Fruit fly (Drosophila melanogaster) S2 (cell line): ENCODE data around the gene Aplip1.
A peak's percentile ranks its signal among the peaks of the same experiment; 100 is the strongest.

Experiments
- CG8478 ChIP-seq: fragments of >200 bp; optimal IDR thresholded peaks from 2 replicates; lab custom pipeline; 2018
- CTCF ChIP-seq, 2 experiments: fragments of >200 bp; optimal IDR thresholded peaks; 2 replicates each; lab custom pipeline; 2018

Aplip1 gene

DNA sequence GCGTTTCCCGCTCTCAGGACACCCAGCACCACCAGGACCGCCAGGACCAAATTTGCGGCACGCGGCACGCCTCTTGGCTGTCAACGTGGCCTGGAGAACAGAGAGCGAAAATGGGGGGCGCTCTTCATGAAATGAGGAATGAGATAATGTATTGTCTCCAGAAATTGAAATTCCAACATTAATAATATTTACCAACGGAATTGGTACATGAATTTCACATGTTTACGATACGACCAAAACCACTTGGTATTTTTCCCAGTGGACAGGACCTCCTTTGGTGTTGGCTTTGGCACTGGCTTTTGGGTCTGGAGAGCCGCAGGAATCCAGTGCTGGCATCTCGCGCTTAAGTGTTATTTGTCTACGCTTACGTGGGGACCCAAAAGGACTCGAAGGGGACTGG, 12.7 kb upstream of the Aplip1 start:
- no peak for TF ChIP-seq CG8478 (lab: Kevin White, UChicago)
- TF ChIP-seq CTCF (optimal IDR thresholded peaks at IDR 0.05; lab: Kevin White, UChicago): no peak

DNA sequence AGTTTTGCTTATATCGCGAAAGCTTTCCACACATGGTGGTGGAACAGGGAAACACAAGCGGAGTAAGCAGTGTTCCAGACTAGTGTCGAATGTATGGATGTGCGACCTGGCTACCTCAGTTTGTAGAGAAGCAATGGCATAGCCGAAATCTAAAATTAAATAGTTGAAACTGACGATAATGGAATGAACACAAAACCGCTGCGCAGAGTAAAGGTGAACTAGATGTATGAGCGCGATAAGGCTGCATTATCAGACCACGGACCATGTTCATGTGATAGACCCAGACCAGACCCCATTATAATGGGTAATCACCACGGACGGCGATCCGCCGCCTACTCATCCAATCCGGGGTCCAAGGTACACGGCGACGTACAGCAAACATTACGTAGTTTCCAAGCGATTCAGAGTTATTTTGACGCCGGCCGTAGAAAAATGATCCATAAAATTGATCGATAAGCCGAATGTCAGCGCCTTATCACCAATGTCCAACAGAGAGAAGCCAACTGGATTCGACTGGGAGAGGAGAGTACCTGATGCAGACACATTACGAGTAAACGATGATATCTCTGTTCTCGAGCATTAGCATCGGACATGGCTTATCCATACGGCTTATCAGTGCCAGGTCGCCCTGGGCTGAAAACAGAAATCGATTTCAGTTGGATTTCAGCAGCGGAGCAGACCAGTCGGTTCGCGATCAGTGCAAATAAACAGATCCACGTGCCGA, 7.0 kb upstream of the Aplip1 start, which contains the start of gene CG13912:
Gene CG13912 (plus strand): TSS at position 653 of the 724 bp plus-strand sequence.
- TF ChIP-seq CG8478 (lab: Kevin White, UChicago): no peak
- peak; percentile 49 to 53 for TF ChIP-seq CTCF (optimal IDR thresholded peaks at IDR 0.05; lab: Kevin White, UChicago)

DNA sequence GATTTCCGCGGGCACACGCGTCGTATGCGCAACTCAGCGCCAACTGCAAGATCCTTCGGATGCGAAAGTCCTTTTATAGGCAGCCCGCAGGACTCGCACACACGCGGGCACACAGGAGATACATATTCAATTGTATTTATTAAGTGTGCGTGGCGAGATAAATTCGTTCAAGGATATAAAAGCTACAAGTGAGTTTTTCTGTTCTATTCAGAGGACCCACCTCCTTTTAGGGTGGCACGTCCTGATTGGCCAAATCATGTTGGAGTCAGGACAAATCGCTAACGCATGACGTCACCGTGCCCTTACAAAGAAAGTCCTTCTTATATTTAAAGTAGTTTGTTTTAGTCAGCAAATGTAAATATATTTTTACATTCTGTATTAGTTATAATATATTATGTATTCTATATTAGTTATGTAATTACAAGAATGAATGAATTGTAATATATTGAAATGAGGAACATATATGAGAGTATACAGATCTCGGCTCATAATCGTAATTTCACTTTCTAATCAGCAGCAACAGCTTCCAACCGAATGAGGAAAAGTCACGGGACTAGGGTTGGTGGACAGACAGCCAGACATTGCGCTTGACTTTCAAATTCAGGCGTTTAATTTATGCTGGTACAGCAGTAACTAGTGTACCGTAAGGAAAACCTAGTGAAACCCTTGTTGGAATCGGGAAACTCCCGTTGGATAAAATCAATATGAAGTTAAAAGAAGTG, 2.8 kb upstream of the Aplip1 start, which contains the start of gene Trhn:
Gene Trhn (minus strand): TSS at position 51 of the 722 bp plus-strand sequence.
- TF ChIP-seq CTCF (optimal IDR thresholded peaks at IDR 0.05; lab: Kevin White, UChicago): no peak
- no peak for TF ChIP-seq CG8478 (lab: Kevin White, UChicago)

DNA sequence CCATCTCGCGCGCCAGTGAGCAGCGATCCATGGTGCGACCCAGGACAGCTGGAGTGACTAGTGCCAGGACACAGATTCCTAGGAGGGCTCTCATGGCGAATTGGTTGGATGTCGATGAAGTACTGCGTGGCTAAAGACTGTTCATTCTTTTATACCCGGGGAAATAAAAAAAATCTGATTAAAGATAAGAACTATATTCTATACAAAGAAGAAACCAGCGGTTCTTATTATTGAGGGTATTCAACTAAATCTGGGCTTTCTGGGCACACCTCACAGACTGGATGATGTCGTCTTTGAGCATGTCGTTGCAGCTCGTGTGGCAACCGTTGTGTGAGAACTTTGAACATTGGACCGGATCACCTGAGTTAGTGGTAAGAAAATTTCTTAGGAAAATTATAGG, 915 bp upstream of the Aplip1 start, which contains the start of gene LysX:
Gene LysX (minus strand): TSS at position 101 of the 400 bp plus-strand sequence.
- TF ChIP-seq CTCF (optimal IDR thresholded peaks at IDR 0.05; lab: Kevin White, UChicago): no peak
- TF ChIP-seq CG8478 (lab: Kevin White, UChicago): no peak

DNA sequence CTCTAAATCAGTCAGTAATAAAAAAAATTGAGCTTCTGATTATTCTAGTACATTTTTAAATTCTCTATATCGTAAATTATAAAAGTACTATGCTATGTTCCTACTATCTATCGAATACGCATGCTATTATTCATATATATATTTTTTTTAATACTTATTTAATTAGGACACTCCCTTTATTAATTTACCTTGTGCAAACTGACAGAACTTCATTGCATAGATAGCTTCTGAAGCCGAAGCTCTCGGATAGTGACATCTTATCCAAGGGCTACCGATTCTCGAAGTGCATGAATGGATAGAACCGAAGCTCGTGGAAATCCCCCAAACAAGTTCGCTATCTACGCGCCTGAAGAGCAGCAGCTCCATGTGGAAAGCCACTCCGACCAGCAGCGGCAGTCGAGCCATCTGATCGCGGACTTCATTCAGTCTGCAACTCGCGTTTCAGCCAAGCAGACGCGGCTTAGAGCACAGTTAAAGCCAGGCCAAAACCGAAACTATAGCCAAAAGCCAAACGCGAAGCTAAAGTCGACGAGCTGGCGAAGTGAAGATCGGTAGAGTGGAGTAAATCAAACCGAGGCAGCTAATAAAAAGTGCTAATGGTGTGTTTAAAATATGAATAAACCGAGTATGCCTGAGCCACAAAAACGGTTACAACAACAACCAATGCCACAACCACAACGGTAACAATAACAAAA, 4.4 kb downstream of the Aplip1 start, which contains the start of gene mwh:
Gene mwh (plus strand): TSS at position 430 of the 695 bp plus-strand sequence.
- TF ChIP-seq CG8478 (lab: Kevin White, UChicago): no peak
- TF ChIP-seq CTCF (optimal IDR thresholded peaks at IDR 0.05; lab: Kevin White, UChicago): no peak

DNA sequence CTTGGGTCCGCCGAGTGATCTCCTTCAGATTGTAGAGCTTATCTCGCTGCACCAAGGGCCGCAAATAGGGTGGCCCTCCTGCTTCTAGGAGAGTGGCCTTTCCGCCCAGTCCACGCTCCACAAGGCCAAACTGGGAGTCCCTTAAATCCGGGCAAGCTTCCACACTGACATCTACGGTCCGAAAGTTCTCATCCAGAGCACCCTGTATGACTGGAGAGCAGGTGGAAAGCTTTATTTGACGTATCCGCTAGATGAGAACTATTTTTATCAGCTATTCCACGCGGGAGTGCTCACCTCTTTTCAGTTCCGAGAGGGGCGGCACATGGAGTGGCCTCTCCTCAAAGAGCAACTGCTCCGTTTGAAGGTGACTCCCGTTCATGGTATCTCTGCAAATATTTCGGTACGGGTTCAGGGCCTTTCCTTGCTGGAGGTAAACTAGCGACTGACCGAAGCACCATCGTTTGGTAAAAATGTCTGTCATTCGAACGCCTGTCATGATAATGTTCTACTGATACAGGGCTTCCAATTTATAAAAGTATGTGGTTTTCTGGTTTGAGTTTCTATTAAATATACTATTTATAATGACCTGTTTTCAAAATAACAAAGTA, 6.6 kb downstream of the Aplip1 start, which contains the start of gene meep:
Gene meep (minus strand): TSS at position 449 of the 608 bp plus-strand sequence.
- no peak for TF ChIP-seq CG8478 (lab: Kevin White, UChicago)
- no peak for TF ChIP-seq CTCF (optimal IDR thresholded peaks at IDR 0.05; lab: Kevin White, UChicago)

DNA sequence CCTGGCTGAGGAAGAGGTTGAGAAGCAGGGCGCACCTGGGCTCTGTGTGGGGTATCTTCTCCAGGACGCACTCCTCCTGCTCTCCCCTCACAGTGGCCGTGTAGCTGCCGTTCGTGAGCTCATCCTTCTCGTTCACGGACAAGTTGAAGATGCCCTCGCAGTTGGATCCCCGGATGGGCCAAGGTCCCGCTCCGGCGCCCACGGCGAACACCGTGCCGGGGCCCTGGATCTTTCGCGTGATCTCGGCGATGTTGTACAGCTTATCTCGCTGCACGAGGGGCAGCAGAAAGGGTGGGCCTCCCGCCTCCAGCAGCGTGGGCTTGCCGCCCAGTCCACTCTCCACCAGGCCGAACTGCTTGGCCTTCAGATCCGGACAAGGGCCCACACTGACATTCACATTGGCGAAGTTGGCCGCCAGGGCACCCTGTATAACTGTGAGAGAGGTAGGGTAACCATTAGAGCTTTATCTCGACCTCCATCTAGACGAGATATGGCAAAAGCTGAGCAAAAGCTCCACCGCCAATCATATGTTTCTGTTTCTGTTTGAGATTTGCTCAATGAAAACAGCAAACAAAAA, 7.8 kb downstream of the Aplip1 start:
- TF ChIP-seq CG8478 (lab: Kevin White, UChicago) (no peak), CTCF (optimal IDR thresholded peaks at IDR 0.05; lab: Kevin White, UChicago) (no peak)

DNA sequence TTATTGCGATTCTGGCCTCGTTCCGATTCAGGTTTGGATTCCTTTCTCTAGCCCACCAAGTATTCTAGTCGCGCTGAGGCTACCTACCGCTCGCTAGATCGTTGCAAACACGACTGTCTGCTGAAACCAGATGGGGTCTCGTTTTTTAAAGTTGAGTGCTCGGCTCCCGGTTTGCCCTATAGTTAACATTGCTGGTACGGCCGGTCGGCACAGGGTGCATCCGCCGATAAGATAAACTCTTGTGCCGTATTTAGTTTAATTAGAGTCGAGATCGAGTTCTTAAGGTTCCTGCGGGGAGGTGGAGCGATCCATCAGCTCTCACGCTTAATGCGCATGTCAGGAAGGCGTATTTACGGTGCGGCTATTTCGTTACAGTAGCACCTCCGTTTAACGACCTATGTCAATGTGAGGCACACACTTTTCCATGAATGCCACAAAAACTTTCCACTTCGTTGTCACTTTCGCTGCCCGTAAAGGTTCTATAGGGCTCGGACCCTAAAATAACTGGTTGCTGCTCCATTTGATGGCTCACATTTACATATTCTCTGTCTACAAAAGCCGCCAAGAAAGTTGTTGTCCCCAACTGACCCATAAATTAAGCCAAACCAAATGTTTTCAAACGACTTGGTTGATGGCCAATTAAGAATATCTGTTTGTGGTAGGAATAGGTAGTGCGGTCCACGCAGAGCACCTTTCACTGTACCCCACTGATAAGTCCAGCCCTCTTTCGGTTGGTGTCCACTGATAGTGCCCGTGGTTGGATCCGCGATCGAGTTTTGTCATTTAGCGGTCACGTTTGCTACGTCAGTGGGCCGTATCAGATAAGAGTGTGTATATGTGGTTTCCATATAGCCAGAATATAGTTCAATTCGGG, 8.8 kb downstream of the Aplip1 start, which contains the start of gene CG9119:
Gene CG9119 (minus strand): TSS at position 122 of the 874 bp plus-strand sequence.
- no peak for TF ChIP-seq CTCF (optimal IDR thresholded peaks at IDR 0.05; lab: Kevin White, UChicago)
- no peak for TF ChIP-seq CG8478 (lab: Kevin White, UChicago)

DNA sequence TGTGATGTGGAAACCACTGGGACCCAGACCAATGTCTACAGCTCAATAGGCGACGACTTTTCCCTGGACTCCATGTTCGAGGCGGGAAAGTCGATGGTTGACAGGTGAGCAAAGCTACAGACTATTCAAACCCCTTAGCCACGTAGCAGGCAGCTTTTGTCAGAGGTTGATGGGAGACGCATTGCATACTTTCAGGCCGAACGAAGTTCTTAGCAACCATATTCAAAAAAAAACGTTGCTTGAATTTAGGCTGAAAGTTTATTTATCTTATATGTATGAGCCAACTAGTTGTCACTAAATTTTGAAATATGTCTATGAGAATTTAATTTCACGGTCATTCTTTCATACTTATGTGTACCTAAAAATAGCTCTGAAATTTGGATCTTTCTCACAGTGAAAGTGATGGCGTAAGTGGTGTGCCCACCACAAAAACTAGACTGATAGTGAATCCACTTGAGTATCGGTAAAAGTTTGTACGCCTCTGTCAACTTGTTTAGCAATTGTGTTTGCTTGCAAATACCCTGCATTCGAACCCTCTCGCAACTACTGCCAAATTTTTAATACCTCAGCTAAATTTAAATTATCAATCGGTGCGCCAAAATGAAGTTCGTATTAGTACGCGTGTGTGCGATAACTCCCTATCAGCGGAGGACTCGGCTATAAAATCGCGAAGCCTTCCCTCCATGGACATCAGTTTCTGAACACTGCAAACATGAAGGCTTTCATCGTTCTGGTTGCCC, 10.7 kb downstream of the Aplip1 start, which contains the start of gene LysB:
Gene LysB (plus strand): TSS at position 690 of the 740 bp plus-strand sequence.
- TF ChIP-seq CTCF (optimal IDR thresholded peaks at IDR 0.05; lab: Kevin White, UChicago): peak in 1 of 2 experiments; percentile 36
- TF ChIP-seq CG8478 (lab: Kevin White, UChicago): no peak

DNA sequence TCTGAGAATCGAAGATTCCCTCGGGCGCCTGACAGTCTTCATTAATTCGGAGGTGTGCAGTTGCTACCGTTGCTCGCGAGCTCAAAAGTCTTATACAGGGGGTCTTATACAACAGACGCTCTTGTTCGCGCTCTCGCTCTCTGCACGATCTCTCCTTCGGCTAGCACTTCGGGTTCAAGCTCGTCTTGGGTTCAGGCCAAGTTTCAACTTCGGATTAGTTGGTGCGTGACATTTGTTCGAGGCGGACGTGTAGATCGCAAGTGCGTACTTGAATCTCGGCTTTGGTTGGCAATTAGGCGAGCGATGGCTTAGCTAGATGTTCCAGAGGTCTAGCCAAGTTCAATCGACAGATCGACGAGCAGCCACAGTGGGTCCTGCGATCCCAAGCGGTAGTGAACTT, 12.1 kb downstream of the Aplip1 start:
- TF ChIP-seq CTCF (optimal IDR thresholded peaks at IDR 0.05; lab: Kevin White, UChicago) (no peak), CG8478 (lab: Kevin White, UChicago) (no peak)

DNA sequence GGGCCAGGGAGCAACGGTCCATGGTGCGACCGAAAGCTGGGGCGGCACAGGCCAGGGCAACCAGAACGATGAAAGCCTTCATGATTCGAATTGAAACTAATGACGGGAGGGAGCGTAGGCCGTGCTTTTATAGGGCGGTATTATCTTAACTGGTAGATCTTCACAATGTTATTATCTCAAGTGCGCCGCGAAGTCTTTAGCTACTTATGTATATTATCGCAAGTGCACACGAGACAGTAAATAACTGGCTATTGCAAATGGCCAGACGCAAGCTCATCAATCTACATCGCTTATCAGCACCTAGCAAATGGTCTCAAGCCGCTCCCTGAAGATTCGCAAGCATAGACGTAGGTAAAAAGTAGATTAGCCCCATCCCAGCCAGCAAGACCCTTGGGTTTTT, 15.0 kb downstream of the Aplip1 start, which contains the start of gene LysD:
Gene LysD (minus strand): TSS at position 101 of the 400 bp plus-strand sequence.
- TF ChIP-seq CTCF (optimal IDR thresholded peaks at IDR 0.05; lab: Kevin White, UChicago) (no peak), CG8478 (lab: Kevin White, UChicago) (no peak)

DNA sequence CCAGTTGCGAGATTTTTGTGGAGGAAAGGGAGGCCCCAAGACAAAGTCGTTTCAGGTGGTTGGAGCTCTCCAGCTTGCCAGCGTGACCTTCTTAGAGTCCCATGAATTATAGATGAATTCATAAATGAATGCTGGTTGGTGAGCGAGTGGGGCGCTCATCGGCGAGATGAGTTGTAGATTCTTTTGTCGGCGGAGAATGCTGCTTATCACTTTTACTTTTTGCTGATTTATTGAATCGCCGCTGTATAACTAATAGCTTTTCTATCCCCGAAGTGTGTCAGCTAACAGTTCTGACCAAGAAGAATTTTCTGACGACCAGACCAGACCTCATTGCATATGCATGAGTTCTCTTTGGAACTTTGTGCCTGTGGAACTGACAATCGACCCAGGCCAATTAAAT, 16.0 kb downstream of the Aplip1 start:
- no peak for TF ChIP-seq CG8478 (lab: Kevin White, UChicago)
- no peak for TF ChIP-seq CTCF (optimal IDR thresholded peaks at IDR 0.05; lab: Kevin White, UChicago)
